Worm (Caenorhabditis elegans) whole organism, late embryonic: ENCODE results near the gene bas-1.

Experiments used
- lin-11 ChIP-seq: fragments of 200-800 bp; sonication (Bioruptor generic); optimal IDR thresholded peaks from 2 replicates; lab custom pipeline; 2018; ENCODE audit warnings: mild to moderate bottlenecking, missing genetic modification characterization, missing compliant biosample characterization
- unc-55 ChIP-seq: sonication (generic microtip); optimal IDR thresholded peaks from 2 replicates; lab custom pipeline; 2017; ENCODE audit warnings: missing biosample characterization, missing genetic modification reagents, missing genetic modification characterization
- unc-86 ChIP-seq: sonication (generic microtip); optimal IDR thresholded peaks from 2 replicates; lab custom pipeline; 2016; ENCODE audit warnings: missing genetic modification characterization, missing compliant biosample characterization

DNA sequence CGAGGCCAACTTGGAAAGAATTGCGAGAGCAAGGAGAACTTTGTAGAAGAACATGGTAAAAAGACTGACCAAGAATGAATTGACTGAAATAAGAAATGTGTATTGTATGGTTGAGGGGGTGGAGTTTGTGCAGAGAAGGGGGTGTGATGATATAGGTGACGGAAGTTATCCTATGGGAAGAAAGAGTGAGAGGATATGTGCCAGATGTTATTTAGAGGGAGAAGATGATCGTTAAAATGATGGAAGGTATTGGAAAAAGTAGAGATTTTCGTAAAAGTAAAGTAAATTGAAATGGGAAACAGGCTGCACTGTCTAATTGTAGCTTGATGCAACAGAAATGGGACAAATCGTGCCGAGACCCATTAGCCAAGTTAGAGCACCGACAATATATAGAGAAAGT is 44.9 kb downstream of the bas-1 start, which contains the start of gene sdz-21:
- TF ChIP-seq unc-86 (no peak), lin-11 (no peak), unc-55 (GFP tag; lab: Kevin White, UChicago) (no peak)
